Worm (Caenorhabditis elegans) whole organism, late embryonic: ENCODE data around the gene Y54G2A.38.

Experiments
- K02D7.2 ChIP-seq: sonication (generic microtip); optimal IDR thresholded peaks from 2 replicates; lab custom pipeline; 2017; ENCODE audit warnings: mild to moderate bottlenecking, missing genetic modification characterization, missing compliant biosample characterization
- T23F11.4 ChIP-seq: fragments of 200-800 bp; sonication (Bioruptor generic); optimal IDR thresholded peaks from 2 replicates; lab custom pipeline; 2018; ENCODE audit warnings: mild to moderate bottlenecking, missing genetic modification characterization, missing compliant biosample characterization
- ahr-1 ChIP-seq: sonication (generic microtip); optimal IDR thresholded peaks from 2 replicates; lab custom pipeline; 2016; ENCODE audit warnings: missing genetic modification characterization, missing compliant biosample characterization
- ceh-19 ChIP-seq: fragments of 200-800 bp; sonication (Bioruptor generic); optimal IDR thresholded peaks from 2 replicates; lab custom pipeline; 2018; ENCODE audit warnings: mild to moderate bottlenecking, missing genetic modification characterization, missing compliant biosample characterization
- ceh-2 ChIP-seq: sonication (generic microtip); optimal IDR thresholded peaks from 2 replicates; lab custom pipeline; 2016; ENCODE audit warnings: missing genotype, missing genetic modification characterization, missing compliant biosample characterization
- ceh-45 ChIP-seq: fragments of 200-800 bp; sonication (Bioruptor generic); IDR thresholded peaks from 2 replicates; pipeline ENCODE4 v1.3.6; 2022; ENCODE audit warnings: missing genetic modification reagents, missing genetic modification characterization, missing compliant biosample characterization
- ceh-48 ChIP-seq: sonication (generic microtip); optimal IDR thresholded peaks from 2 replicates; lab custom pipeline; 2016; ENCODE audit warnings: missing genetic modification characterization, inconsistent platforms, missing compliant biosample characterization
- ceh-6 ChIP-seq: fragments of 200-800 bp; sonication (Bioruptor generic); optimal IDR thresholded peaks from 2 replicates; lab custom pipeline; 2018; ENCODE audit warnings: mild to moderate bottlenecking, missing genetic modification characterization, missing compliant biosample characterization
- fkh-10 ChIP-seq: fragments of 150-350 bp; optimal IDR thresholded peaks from 2 replicates; lab custom pipeline; 2014; ENCODE audit warnings: missing biosample characterization, missing genetic modification reagents, missing genetic modification characterization
- fkh-6 ChIP-seq: sonication (generic microtip); optimal IDR thresholded peaks from 2 replicates; lab custom pipeline; 2016; ENCODE audit warnings: missing genetic modification characterization, missing compliant biosample characterization
- hlh-13 ChIP-seq: fragments of 200-800 bp; sonication (Bioruptor generic); optimal IDR thresholded peaks from 2 replicates; lab custom pipeline; 2018; ENCODE audit warnings: mild to moderate bottlenecking, missing genetic modification characterization, missing compliant biosample characterization
- hlh-30 ChIP-seq: sonication (generic microtip); optimal IDR thresholded peaks from 2 replicates; lab custom pipeline; 2017; ENCODE audit warnings: antibody characterized with exemption, missing genetic modification characterization, missing compliant biosample characterization; ENCODE audit not compliant: insufficient read depth
- nhr-11 ChIP-seq: fragments of 150-350 bp; optimal IDR thresholded peaks from 2 replicates; lab custom pipeline; 2014; ENCODE audit warnings: missing biosample characterization, missing genetic modification characterization
- sox-4 ChIP-seq: sonication (generic microtip); optimal IDR thresholded peaks from 2 replicates; lab custom pipeline; 2017; ENCODE audit warnings: mild to moderate bottlenecking, missing genetic modification characterization, inconsistent platforms, missing compliant biosample characterization

DNA sequence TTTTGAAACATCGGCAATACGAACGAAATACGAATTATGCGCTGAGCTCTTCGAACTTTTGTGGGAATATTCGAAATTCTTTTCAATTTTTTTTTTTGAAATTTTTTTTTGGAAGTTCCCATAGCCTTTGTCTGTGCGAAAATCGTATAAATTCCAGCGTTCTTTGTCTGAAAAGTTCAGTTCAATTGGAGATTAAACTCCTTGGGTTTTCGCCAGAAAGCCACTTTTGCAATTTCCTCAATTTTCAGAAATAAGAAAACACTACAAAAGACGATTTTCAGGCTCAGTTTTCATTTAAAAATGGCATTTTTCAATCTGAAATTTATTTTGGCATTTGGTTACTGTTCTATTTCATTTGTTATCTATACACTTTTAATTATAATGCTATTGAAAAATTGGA is at the start of gene Y54G2A.38:
- TF ChIP-seq hlh-13 (GFP tag; lab: Kevin White, UChicago) (no peak), ceh-48 (tag; lab: Kevin White, UChicago) (no peak), ceh-2 (no peak), fkh-6 (tag; lab: Kevin White, UChicago) (no peak), ceh-6 (no peak), ceh-45 (GFP tag; lab: Robert Waterston, UW) (no peak), fkh-10 (GFP tag; lab: Kevin White, UChicago) (no peak), hlh-30 (tag; lab: Kevin White, UChicago) (no peak), ahr-1 (no peak), sox-4 (tag; lab: Kevin White, UChicago) (no peak), K02D7.2 (tag; lab: Kevin White, UChicago) (no peak), nhr-11 (no peak), ceh-19 (GFP tag; lab: Kevin White, UChicago) (no peak), T23F11.4 (GFP tag; lab: Kevin White, UChicago) (no peak)
